Worm (Caenorhabditis elegans) whole organism, L4 larva: ENCODE results near the gene smg-8.
A peak's percentile ranks its signal among the peaks of the same experiment; 100 is the strongest.

Experiments used
- F10B5.3 ChIP-seq: sonication (generic microtip); optimal IDR thresholded peaks from 2 replicates; lab custom pipeline; 2016; ENCODE audit warnings: mild to moderate bottlenecking, missing genetic modification characterization, missing compliant biosample characterization
- F37D6.2 ChIP-seq: sonication (generic microtip); optimal IDR thresholded peaks from 2 replicates; lab custom pipeline; 2016; ENCODE audit warnings: mild to moderate bottlenecking, missing genetic modification characterization, missing compliant biosample characterization
- T26A8.4 ChIP-seq: fragments of 200-800 bp; sonication (Bioruptor generic); IDR thresholded peaks from 2 replicates; pipeline ENCODE4 v1.3.6; 2022; ENCODE audit warnings: missing genetic modification characterization, missing compliant biosample characterization
- aha-1 ChIP-seq: fragments of 150-350 bp; peaks from one replicate; lab custom pipeline; 2014; ENCODE audit warnings: missing biosample characterization, missing genetic modification characterization
- attf-4 ChIP-seq: sonication (generic microtip); optimal IDR thresholded peaks from 3 replicates; lab custom pipeline; 2017; ENCODE audit warnings: missing biosample characterization, missing genetic modification characterization
- ceh-20 ChIP-seq: fragments of 200-800 bp; sonication (Bioruptor generic); IDR thresholded peaks from 2 replicates; pipeline ENCODE4 v1.3.6; 2022; ENCODE audit warnings: missing genetic modification reagents, missing genetic modification characterization, missing compliant biosample characterization
- ceh-44 ChIP-seq: fragments of 200-800 bp; sonication (Bioruptor generic); IDR thresholded peaks from 2 replicates; pipeline ENCODE4 v1.3.6; 2022; ENCODE audit warnings: missing genetic modification reagents, missing genetic modification characterization, missing compliant biosample characterization
- ceh-62 ChIP-seq: sonication (generic microtip); optimal IDR thresholded peaks from 2 replicates; lab custom pipeline; 2017; ENCODE audit warnings: missing biosample characterization, missing genetic modification characterization
- ceh-82 ChIP-seq: sonication (generic microtip); optimal IDR thresholded peaks from 2 replicates; lab custom pipeline; 2017; ENCODE audit warnings: missing biosample characterization, missing genetic modification characterization
- daf-16 ChIP-seq, 3 experiments: sonication (generic microtip); optimal IDR thresholded peaks; 2 replicates each; lab custom pipeline; 2016 to 2017; ENCODE audit warnings: missing genetic modification characterization in 3 of 3, missing genetic modification reagents in 3 of 3, mild to moderate bottlenecking in 2 of 3, missing compliant biosample characterization in 2 of 3, missing biosample characterization in 1 of 3, moderate library complexity in 1 of 3
- daf-19 ChIP-seq: fragments of 200-800 bp; sonication (Bioruptor generic); conservative IDR thresholded peaks from 2 replicates; pipeline ENCODE4 v1.3.6; 2022; ENCODE audit warnings: missing genetic modification characterization, missing compliant biosample characterization
- dmd-8 ChIP-seq: fragments of 200-800 bp; sonication (Bioruptor generic); IDR thresholded peaks from 2 replicates; pipeline ENCODE4 v1.3.6; 2022; ENCODE audit warnings: missing genetic modification characterization, missing compliant biosample characterization
- duxl-1 ChIP-seq: sonication (generic microtip); optimal IDR thresholded peaks from 2 replicates; lab custom pipeline; 2016; ENCODE audit warnings: mild to moderate bottlenecking, missing genetic modification characterization, moderate library complexity, missing compliant biosample characterization; ENCODE audit not compliant: poor library complexity
- egl-27 ChIP-seq: sonication (generic microtip); optimal IDR thresholded peaks from 3 replicates; lab custom pipeline; 2017; ENCODE audit warnings: missing biosample characterization, missing genetic modification reagents, missing genetic modification characterization
- fkh-10 ChIP-seq: fragments of 150-350 bp; optimal IDR thresholded peaks from 2 replicates; lab custom pipeline; 2014; ENCODE audit warnings: missing biosample characterization, missing genetic modification reagents, missing genetic modification characterization
- gei-8 ChIP-seq: fragments of 200-800 bp; sonication (Bioruptor generic); optimal IDR thresholded peaks from 2 replicates; lab custom pipeline; 2018; ENCODE audit warnings: mild to moderate bottlenecking, missing genetic modification characterization, missing compliant biosample characterization
- hlh-30 ChIP-seq: sonication (generic microtip); optimal IDR thresholded peaks from 2 replicates; lab custom pipeline; 2017; ENCODE audit warnings: antibody characterized with exemption, mild to moderate bottlenecking, missing genetic modification characterization, missing compliant biosample characterization; ENCODE audit not compliant: insufficient read depth
- lin-13 ChIP-seq: fragments of 150-350 bp; optimal IDR thresholded peaks from 2 replicates; lab custom pipeline; 2014; ENCODE audit warnings: missing biosample characterization, missing genetic modification reagents, missing genetic modification characterization
- lin-15B ChIP-seq: fragments of 150-350 bp; sonication (generic microtip); optimal IDR thresholded peaks from 3 replicates; lab custom pipeline; 2014; ENCODE audit warnings: missing biosample characterization, missing genetic modification characterization
- lin-29 ChIP-seq: fragments of 200-800 bp; sonication (Bioruptor generic); IDR thresholded peaks from 2 replicates; pipeline ENCODE4 v1.3.6; 2022; ENCODE audit warnings: missing genetic modification reagents, missing genetic modification characterization, missing compliant biosample characterization
- lir-3 ChIP-seq: sonication (generic microtip); optimal IDR thresholded peaks from 2 replicates; lab custom pipeline; 2016; ENCODE audit warnings: mild to moderate bottlenecking, missing genetic modification characterization, missing compliant biosample characterization
- lsy-2 ChIP-seq, 2 experiments: fragments of 150-350 bp in 1 of 2; sonication (generic microtip) in 1 of 2; optimal IDR thresholded peaks; 2 replicates each; lab custom pipeline; 2014 to 2017; ENCODE audit warnings: missing biosample characterization in 2 of 2, missing genetic modification characterization in 2 of 2
- madf-9 ChIP-seq: fragments of 200-800 bp; sonication (Bioruptor generic); conservative IDR thresholded peaks from 2 replicates; pipeline ENCODE4 v1.3.6; 2022; ENCODE audit warnings: missing genetic modification reagents, missing genetic modification characterization, missing compliant biosample characterization
- mdl-1 ChIP-seq, 2 experiments: fragments of 150-350 bp in 1 of 2; sonication (generic microtip) in 1 of 2; optimal IDR thresholded peaks; 2 replicates each; lab custom pipeline; 2014 to 2017; ENCODE audit warnings: missing biosample characterization in 2 of 2, missing genetic modification characterization in 2 of 2
- nhr-28 ChIP-seq: fragments of 150-350 bp; optimal IDR thresholded peaks from 2 replicates; lab custom pipeline; 2014; ENCODE audit warnings: missing biosample characterization, missing genetic modification characterization
- nhr-48 ChIP-seq: sonication (generic microtip); optimal IDR thresholded peaks from 2 replicates; lab custom pipeline; 2016; ENCODE audit warnings: mild to moderate bottlenecking, missing genetic modification characterization, missing compliant biosample characterization
- nhr-76 ChIP-seq: fragments of 150-350 bp; optimal IDR thresholded peaks from 2 replicates; lab custom pipeline; 2014; ENCODE audit warnings: missing biosample characterization, missing genetic modification characterization
- pha-4 ChIP-seq, 2 experiments: fragments of 150-350 bp in 1 of 2; fragments of 200-800 bp in 1 of 2; sonication (Bioruptor generic) in 1 of 2; IDR thresholded peaks in 1 of 2; optimal IDR thresholded peaks in 1 of 2; 2 replicates each; pipeline versions ENCODE4 v1.3.6 to Lab custom; 2014 to 2022; ENCODE audit warnings: missing genetic modification characterization in 2 of 2, missing genetic modification reagents in 2 of 2, missing biosample characterization in 1 of 2, missing compliant biosample characterization in 1 of 2
- php-3 ChIP-seq: fragments of 200-800 bp; sonication (Bioruptor generic); IDR thresholded peaks from 2 replicates; pipeline ENCODE4 v1.3.6; 2022; ENCODE audit warnings: missing genetic modification reagents, missing genetic modification characterization, missing compliant biosample characterization
- set-16 ChIP-seq: fragments of 200-800 bp; sonication (Bioruptor generic); IDR thresholded peaks from 2 replicates; pipeline ENCODE4 v1.3.6; 2022; ENCODE audit warnings: missing genetic modification reagents, missing genetic modification characterization, missing compliant biosample characterization
- skn-1 ChIP-seq: fragments of 150-350 bp; optimal IDR thresholded peaks from 2 replicates; lab custom pipeline; 2014; ENCODE audit warnings: missing biosample characterization, missing genetic modification characterization
- snpc-4 ChIP-seq: fragments of 150-350 bp; optimal IDR thresholded peaks from 2 replicates; lab custom pipeline; 2014; ENCODE audit warnings: missing biosample characterization, missing genetic modification characterization
- tra-1 ChIP-seq: fragments of 200-800 bp; sonication (Bioruptor generic); IDR thresholded peaks from 2 replicates; pipeline ENCODE4 v1.3.6; 2022; ENCODE audit warnings: missing genetic modification reagents, missing genetic modification characterization, missing compliant biosample characterization
- unc-130 ChIP-seq: sonication (generic microtip); optimal IDR thresholded peaks from 2 replicates; lab custom pipeline; 2016; ENCODE audit warnings: missing genetic modification reagents, missing genetic modification characterization, missing compliant biosample characterization
- unc-39 ChIP-seq: sonication (generic microtip); optimal IDR thresholded peaks from 2 replicates; lab custom pipeline; 2017; ENCODE audit warnings: missing biosample characterization, missing genetic modification characterization
- unc-62 ChIP-seq, 3 experiments: fragments of 150-350 bp in 1 of 3; sonication (generic microtip); optimal IDR thresholded peaks in 2 of 3; peaks in 1 of 3; 1 replicate in 1 of 3; 2 replicates in 2 of 3; lab custom pipeline; 2014 to 2017; ENCODE audit warnings: missing biosample characterization in 3 of 3, missing genetic modification characterization in 3 of 3, missing genetic modification reagents in 3 of 3, missing genotype in 1 of 3
- vab-7 ChIP-seq: fragments of 200-800 bp; sonication (Bioruptor generic); IDR thresholded peaks from 2 replicates; pipeline ENCODE4 v1.3.6; 2022; ENCODE audit warnings: missing genetic modification reagents, missing genetic modification characterization, missing compliant biosample characterization
- zag-1 ChIP-seq: fragments of 150-350 bp; optimal IDR thresholded peaks from 2 replicates; lab custom pipeline; 2014; ENCODE audit warnings: missing biosample characterization, missing genetic modification characterization
- zfp-2 ChIP-seq: sonication (generic microtip); optimal IDR thresholded peaks from 2 replicates; lab custom pipeline; 2016; ENCODE audit warnings: mild to moderate bottlenecking, missing genetic modification characterization, missing compliant biosample characterization
- ztf-11 ChIP-seq: fragments of 150-350 bp; optimal IDR thresholded peaks from 2 replicates; lab custom pipeline; 2014; ENCODE audit warnings: missing biosample characterization, missing genetic modification characterization
- ztf-7 ChIP-seq: fragments of 150-350 bp; optimal IDR thresholded peaks from 2 replicates; lab custom pipeline; 2014; ENCODE audit warnings: missing biosample characterization, missing genetic modification characterization

Gene smg-8

ce11 chrII:14405489-14406059 is 35.6 kb upstream of the smg-8 start:
- peak; percentile 6 for TF ChIP-seq lin-13
- no peak for TF ChIP-seq snpc-4 (tag; lab: Kevin White, UChicago)
- TF ChIP-seq gei-8 = no peak
- TF ChIP-seq daf-16 (GFP tag; optimal IDR thresholded peaks at IDR 0.05; lab: Kevin White, UChicago) = no peak
- TF ChIP-seq daf-16 (tag; optimal IDR thresholded peaks at IDR 0.05; lab: Kevin White, UChicago) = peak; percentile 12
- peak; percentile 10 for TF ChIP-seq F10B5.3 (tag; lab: Kevin White, UChicago)
- TF ChIP-seq aha-1 (tag; lab: Kevin White, UChicago) = peak; percentile 38
- 0 out of 2 replicates have a peak, but pooled peaks have one; percentile 1 for TF ChIP-seq ceh-20

- TF ChIP-seq lsy-2 (tag; optimal IDR thresholded peaks at IDR 0.05; lab: Kevin White, UChicago) = peak in 1 of 2 experiments; percentile 11
- 0 out of 2 replicates have a peak, but pooled peaks have one; percentile 11 for TF ChIP-seq daf-19 (GFP tag; lab: Robert Waterston, UW)
- TF ChIP-seq daf-16 (GFP tag; optimal IDR thresholded peaks at IDR 0.05; lab: Kevin White, UChicago) = no peak
- no peak for TF ChIP-seq daf-16 (tag; optimal IDR thresholded peaks at IDR 0.05; lab: Kevin White, UChicago)
- peak; percentile 7 for TF ChIP-seq duxl-1 (tag; lab: Kevin White, UChicago)
- no peak; the same call in 1 of the 2 replicates for TF ChIP-seq pha-4 (GFP tag; IDR thresholded peaks at IDR 0.05; lab: Robert Waterston, UW)
- TF ChIP-seq pha-4 (tag; optimal IDR thresholded peaks at IDR 0.05; lab: Kevin White, UChicago) = peak; percentile 83
- no peak for TF ChIP-seq ztf-7 (tag; lab: Kevin White, UChicago)
- no peak; the same call in 1 of the 2 replicates for TF ChIP-seq lin-29
- peak; percentile 66 for TF ChIP-seq T26A8.4 (GFP tag; lab: Robert Waterston, UW)
- peak in 1 of 2 experiments; percentile 61 for TF ChIP-seq unc-62 (GFP tag; optimal IDR thresholded peaks at IDR 0.05 in 1 of 2; lab: Kevin White, UChicago)
- TF ChIP-seq unc-62 (tag; optimal IDR thresholded peaks at IDR 0.05; lab: Kevin White, UChicago) = no peak
- TF ChIP-seq set-16 (GFP tag; lab: Robert Waterston, UW) = peak; percentile 67; the same call in 1 of the 2 replicates
- no peak for TF ChIP-seq nhr-48 (tag; lab: Kevin White, UChicago)
- TF ChIP-seq ztf-11 = no peak
- TF ChIP-seq aha-1 (tag; lab: Kevin White, UChicago) = peak; percentile 88
- peak; percentile 0 for TF ChIP-seq nhr-28
Observed at ce11 chrII:14406117-14406935, 34.9 kb upstream of the smg-8 start.

ce11 chrII:14407332-14408270 is 33.6 kb upstream of the smg-8 start:
- TF ChIP-seq unc-130 (GFP tag; lab: Kevin White, UChicago) (no peak), php-3 (peak; percentile 84), madf-9 (no peak), vab-7 (GFP tag; lab: Robert Waterston, UW) (no peak), ceh-44 (GFP tag; lab: Robert Waterston, UW) (no peak), nhr-76 (tag; lab: Kevin White, UChicago) (no peak), tra-1 (GFP tag; lab: Robert Waterston, UW) (no peak), T26A8.4 (GFP tag; lab: Robert Waterston, UW) (peak; percentile 95), unc-39 (no peak), ceh-82 (tag; lab: Kevin White, UChicago) (no peak), egl-27 (tag; lab: Kevin White, UChicago) (no peak), zag-1 (tag; lab: Kevin White, UChicago) (no peak), F37D6.2 (no peak), lir-3 (tag; lab: Kevin White, UChicago) (peak; percentile 50), unc-62 (GFP tag; optimal IDR thresholded peaks at IDR 0.05 in 1 of 2; lab: Kevin White, UChicago) (no peak), unc-62 (tag; optimal IDR thresholded peaks at IDR 0.05; lab: Kevin White, UChicago) (no peak), mdl-1 (tag; optimal IDR thresholded peaks at IDR 0.05; lab: Kevin White, UChicago) (peak in 1 of 2 experiments; percentile 16), F10B5.3 (tag; lab: Kevin White, UChicago) (peak; percentile 47), fkh-10 (no peak), ceh-62 (tag; lab: Kevin White, UChicago) (no peak), attf-4 (tag; lab: Kevin White, UChicago) (no peak), dmd-8 (GFP tag; lab: Robert Waterston, UW) (no peak), skn-1 (no peak), zfp-2 (tag; lab: Kevin White, UChicago) (no peak), hlh-30 (tag; lab: Kevin White, UChicago) (peak; percentile 61), lin-15B (no peak)
